Fruit fly (Drosophila melanogaster) whole organism, embryonic: ENCODE data around the gene Sr-CIII.

ENCODE experiments used
- Antp ChIP-seq: fragments of 200-800 bp; sonication (Bioruptor generic); optimal IDR thresholded peaks from 3 replicates; lab custom pipeline; 2016; ENCODE audit warnings: missing biosample characterization, missing genetic modification characterization
- Atf3 ChIP-seq: fragments of 200-800 bp; sonication (Bioruptor generic); optimal IDR thresholded peaks from 3 replicates; lab custom pipeline; 2016; ENCODE audit warnings: missing biosample characterization, missing genetic modification characterization
- B-H2 ChIP-seq: fragments of 200-800 bp; sonication (Bioruptor generic); optimal IDR thresholded peaks from 2 replicates; lab custom pipeline; 2018; ENCODE audit warnings: missing biosample characterization, mild to moderate bottlenecking, missing genetic modification characterization
- CG11398 ChIP-seq: fragments of 200-800 bp; sonication (Bioruptor generic); optimal IDR thresholded peaks from 2 replicates; lab custom pipeline; 2016; ENCODE audit warnings: missing biosample characterization, missing genetic modification characterization
- CG12104 ChIP-seq: fragments of 200-800 bp; sonication (Bioruptor generic); optimal IDR thresholded peaks from 3 replicates; lab custom pipeline; 2016; ENCODE audit warnings: missing biosample characterization, missing genetic modification characterization
- CG15601 ChIP-seq: fragments of 200-800 bp; sonication (Bioruptor generic); optimal IDR thresholded peaks from 3 replicates; lab custom pipeline; 2019; ENCODE audit warnings: missing biosample characterization, mild to moderate bottlenecking, missing genetic modification characterization, moderate library complexity
- CG1602 ChIP-seq: fragments of 200-800 bp; sonication (Bioruptor generic); optimal IDR thresholded peaks from 3 replicates; lab custom pipeline; 2016; ENCODE audit warnings: missing biosample characterization, missing genetic modification characterization
- CG16815 ChIP-seq: fragments of 200-800 bp; sonication (Bioruptor generic); optimal IDR thresholded peaks from 3 replicates; lab custom pipeline; 2017; ENCODE audit warnings: missing biosample characterization, mild to moderate bottlenecking, missing genetic modification characterization
- CG17802 ChIP-seq: fragments of 200-800 bp; sonication (Bioruptor generic); optimal IDR thresholded peaks from 2 replicates; lab custom pipeline; 2018; ENCODE audit warnings: missing biosample characterization, mild to moderate bottlenecking, missing genetic modification characterization, moderate library complexity
- CG2712 ChIP-seq: fragments of 200-800 bp; optimal IDR thresholded peaks from 3 replicates; lab custom pipeline; 2019; ENCODE audit warnings: missing biosample characterization, mild to moderate bottlenecking, missing genetic modification characterization, moderate library complexity
- CG34224 ChIP-seq: fragments of 200-800 bp; sonication (Bioruptor generic); IDR thresholded peaks from 3 replicates; pipeline ENCODE4 v1.3.6; 2022; ENCODE audit warnings: missing biosample characterization, missing genetic modification characterization; ENCODE audit not compliant: partially characterized antibody
- CG43689 ChIP-seq: fragments of 200-800 bp; sonication (Bioruptor generic); IDR thresholded peaks from 2 replicates; pipeline ENCODE4 v1.3.6; 2022; ENCODE audit warnings: missing biosample characterization, missing genetic modification characterization
- CG4707 ChIP-seq: fragments of 200-800 bp; sonication (Bioruptor generic); optimal IDR thresholded peaks from 2 replicates; lab custom pipeline; 2018; ENCODE audit warnings: missing biosample characterization, mild to moderate bottlenecking, missing genetic modification characterization, moderate library complexity
- CG4730 ChIP-seq: fragments of 200-800 bp; sonication (Bioruptor generic); IDR thresholded peaks from 2 replicates; pipeline ENCODE4 v1.3.6; 2022; ENCODE audit warnings: missing biosample characterization, missing genetic modification characterization
- CG5245 ChIP-seq: fragments of 200-800 bp; sonication (Bioruptor generic); optimal IDR thresholded peaks from 3 replicates; lab custom pipeline; 2016; ENCODE audit warnings: missing biosample characterization, missing genetic modification characterization
- CG7963 ChIP-seq: fragments of 200-800 bp; sonication (Bioruptor generic); IDR thresholded peaks from 3 replicates; pipeline ENCODE4 v1.3.6; 2022; ENCODE audit warnings: missing biosample characterization, missing genetic modification characterization; ENCODE audit not compliant: partially characterized antibody
- CrebB ChIP-seq: fragments of 200-800 bp; sonication (Bioruptor generic); optimal IDR thresholded peaks from 3 replicates; lab custom pipeline; 2018; ENCODE audit warnings: missing biosample characterization, mild to moderate bottlenecking, missing genetic modification characterization
- Dbx ChIP-seq: fragments of 200-800 bp; sonication (Bioruptor generic); IDR thresholded peaks from 3 replicates; pipeline ENCODE4 v1.3.6; 2022; ENCODE audit warnings: missing biosample characterization, missing genetic modification characterization
- Doc3 ChIP-seq: fragments of 200-800 bp; sonication (Bioruptor generic); IDR thresholded peaks from 3 replicates; pipeline ENCODE4 v1.3.6; 2022; ENCODE audit warnings: missing biosample characterization, missing genetic modification characterization; ENCODE audit not compliant: partially characterized antibody
- Ets65A ChIP-seq: fragments of 200-800 bp; sonication (Bioruptor generic); peaks from one replicate; lab custom pipeline; 2016; ENCODE audit warnings: missing biosample characterization, missing genetic modification characterization
- Fer1 ChIP-seq: fragments of 200-800 bp; sonication (Bioruptor generic); optimal IDR thresholded peaks from 2 replicates; lab custom pipeline; 2017; ENCODE audit warnings: missing biosample characterization, mild to moderate bottlenecking, missing genetic modification characterization
- NC2α ChIP-seq: fragments of 200-800 bp; sonication (Bioruptor generic); optimal IDR thresholded peaks from 2 replicates; lab custom pipeline; 2016; ENCODE audit warnings: missing biosample characterization, missing genetic modification characterization
- Sox100B ChIP-seq: fragments of 200-800 bp; sonication (Bioruptor generic); optimal IDR thresholded peaks from 3 replicates; lab custom pipeline; 2018; ENCODE audit warnings: missing biosample characterization, mild to moderate bottlenecking, missing genetic modification characterization
- ara ChIP-seq: fragments of 200-800 bp; sonication (Bioruptor generic); IDR thresholded peaks from 2 replicates; pipeline ENCODE4 v1.3.6; 2022; ENCODE audit warnings: missing biosample characterization, missing genetic modification characterization
- crp ChIP-seq, 2 experiments: fragments of 200-800 bp; sonication (Bioruptor generic); optimal IDR thresholded peaks; 2 replicates in 1 of 2; 3 replicates in 1 of 2; lab custom pipeline; 2017; ENCODE audit warnings: missing biosample characterization in 2 of 2, missing genetic modification characterization in 2 of 2, mild to moderate bottlenecking in 1 of 2, moderate library complexity in 1 of 2
- esg ChIP-seq: fragments of 200-800 bp; sonication (Bioruptor generic); conservative IDR thresholded peaks from 2 replicates; pipeline ENCODE4 v1.3.6; 2022; ENCODE audit warnings: missing biosample characterization, missing genetic modification characterization
- gce ChIP-seq: fragments of 200-800 bp; sonication (Bioruptor generic); IDR thresholded peaks from 3 replicates; pipeline ENCODE4 v1.3.6; 2022; ENCODE audit warnings: missing biosample characterization, missing genetic modification characterization
- gem ChIP-seq: fragments of 200-800 bp; sonication (Bioruptor generic); optimal IDR thresholded peaks from 2 replicates; lab custom pipeline; 2019; ENCODE audit warnings: missing biosample characterization, mild to moderate bottlenecking, missing genetic modification characterization, moderate library complexity
- gsb-n ChIP-seq: fragments of 200-800 bp; sonication (Bioruptor generic); optimal IDR thresholded peaks from 3 replicates; lab custom pipeline; 2018; ENCODE audit warnings: missing biosample characterization, mild to moderate bottlenecking, missing genetic modification characterization
- lov ChIP-seq, 2 experiments: fragments of 200-800 bp in 1 of 2; fragments of >200 bp in 1 of 2; sonication (Bioruptor generic) in 1 of 2; IDR thresholded peaks in 1 of 2; optimal IDR thresholded peaks in 1 of 2; 2 replicates in 1 of 2; 3 replicates in 1 of 2; pipeline versions ENCODE4 v1.3.6 to Lab custom; 2017 to 2022; ENCODE audit warnings: missing biosample characterization in 1 of 2, missing genetic modification characterization in 1 of 2
- rib ChIP-seq: fragments of 200-800 bp; sonication (Bioruptor generic); IDR thresholded peaks from 2 replicates; pipeline ENCODE4 v1.3.6; 2022; ENCODE audit warnings: missing biosample characterization, missing genetic modification characterization
- sd ChIP-seq: fragments of 200-800 bp; sonication (Bioruptor generic); optimal IDR thresholded peaks from 3 replicates; lab custom pipeline; 2018; ENCODE audit warnings: missing biosample characterization, mild to moderate bottlenecking, missing genetic modification characterization, moderate library complexity
- slbo ChIP-seq: fragments of 200-800 bp; sonication (Bioruptor generic); IDR thresholded peaks from 2 replicates; pipeline ENCODE4 v1.3.6; 2022; ENCODE audit warnings: missing biosample characterization, missing genetic modification characterization
- tgo ChIP-seq: fragments of 200-800 bp; sonication (Bioruptor generic); IDR thresholded peaks from 3 replicates; pipeline ENCODE4 v1.3.6; 2022; ENCODE audit warnings: missing biosample characterization, missing genetic modification characterization
- toy ChIP-seq: fragments of 200-800 bp; sonication (Bioruptor generic); IDR thresholded peaks from 2 replicates; pipeline ENCODE4 v1.3.6; 2022; ENCODE audit warnings: missing biosample characterization, missing genetic modification characterization
- z ChIP-seq: fragments of 200-800 bp; sonication (Bioruptor generic); IDR thresholded peaks from 3 replicates; pipeline ENCODE4 v1.3.6; 2022; ENCODE audit warnings: missing biosample characterization, missing genetic modification characterization
- zf30C ChIP-seq: fragments of 200-800 bp; sonication (Bioruptor generic); optimal IDR thresholded peaks from 3 replicates; lab custom pipeline; 2018; ENCODE audit warnings: missing biosample characterization, mild to moderate bottlenecking, missing genetic modification characterization

Sr-CIII gene

DNA sequence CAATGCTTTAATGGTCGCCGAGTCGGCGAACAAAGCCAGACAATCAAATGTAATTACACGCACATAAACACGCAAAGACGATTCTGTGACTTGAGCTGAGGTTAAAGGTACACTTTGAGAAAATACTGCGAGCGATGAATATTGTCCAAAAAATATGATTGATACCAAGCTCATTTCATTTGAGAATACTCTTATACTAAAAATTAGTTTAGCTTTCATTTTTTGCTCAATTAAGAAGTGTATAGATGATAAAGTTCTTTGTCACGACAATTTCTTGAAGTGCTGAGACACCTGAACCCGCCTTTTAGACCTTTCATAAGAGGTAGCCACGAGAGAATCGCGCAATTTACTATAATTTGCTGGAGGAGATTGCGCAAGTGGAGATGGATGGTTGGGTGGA, 23.6 kb upstream of the Sr-CIII start (continued):
- TF ChIP-seq B-H2 (GFP tag; lab: Kevin White, UChicago) (no peak), zf30C (GFP tag; lab: Kevin White, UChicago) (no peak), CG4730 (GFP tag; lab: Robert Waterston, UW) (no peak), CG2712 (peak; percentile 6), Fer1 (GFP tag; lab: Kevin White, UChicago) (no peak), crp (GFP tag; optimal IDR thresholded peaks at IDR 0.05; lab: Kevin White, UChicago) (no peak), tgo (GFP tag; lab: Robert Waterston, UW) (no peak; the same call in 2 of the 3 replicates), Doc3 (GFP tag; lab: Robert Waterston, UW) (no peak), CG1602 (GFP tag; lab: Kevin White, UChicago) (no peak), CG17802 (tag; lab: Kevin White, UChicago) (no peak)

DNA sequence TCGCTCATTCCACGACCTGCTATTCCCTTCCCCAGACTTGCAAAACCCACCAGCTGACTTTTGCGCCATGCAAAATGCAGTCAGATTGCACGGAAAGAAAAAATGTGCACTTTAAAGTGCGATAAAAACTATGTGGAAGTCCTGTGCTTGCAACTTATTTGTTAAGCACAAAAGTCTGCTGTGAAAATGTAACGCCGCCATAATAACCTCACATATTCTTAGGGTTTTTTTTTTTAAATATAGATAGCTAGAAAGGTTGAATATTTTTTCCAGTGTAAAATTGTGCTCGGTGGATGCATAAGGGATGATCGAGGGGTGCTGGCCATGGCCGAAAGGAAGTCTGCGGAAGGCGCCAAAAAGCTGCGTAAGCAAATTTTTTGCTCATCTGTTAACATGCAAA, 10.0 kb upstream of the Sr-CIII start:
- TF ChIP-seq zf30C (GFP tag; lab: Kevin White, UChicago) (peak; percentile 64), toy (GFP tag; lab: Robert Waterston, UW) (no peak), Antp (GFP tag; lab: Kevin White, UChicago) (no peak), gce (GFP tag; lab: Robert Waterston, UW) (0 out of 3 replicates have a peak, but pooled peaks have one; percentile 22), gem (tag; lab: Kevin White, UChicago) (peak; percentile 19), slbo (peak; percentile 16; the same call in 1 of the 2 replicates)

DNA sequence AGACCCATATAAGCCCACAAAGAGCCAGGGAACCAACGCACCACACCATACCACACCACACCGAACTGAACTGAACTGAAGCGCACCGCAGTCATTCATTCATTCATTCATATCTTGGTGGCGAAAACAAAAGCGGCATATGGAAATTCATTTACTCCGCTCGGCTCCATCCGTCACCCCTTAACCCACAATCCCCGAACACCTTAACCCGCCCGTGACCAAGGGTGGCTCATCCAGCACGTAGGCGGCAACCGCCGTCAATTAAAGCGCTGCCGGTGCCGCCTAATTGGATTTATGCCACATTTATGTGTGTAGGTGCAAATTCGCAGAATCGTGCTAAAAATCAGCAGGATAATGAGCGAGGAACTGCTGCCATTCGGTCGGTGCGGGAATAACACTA, 3.5 kb upstream of the Sr-CIII start:
- TF ChIP-seq CG7963 (GFP tag; lab: Robert Waterston, UW), result no peak
- TF ChIP-seq CG15601 (tag; lab: Kevin White, UChicago), result no peak
- TF ChIP-seq Sox100B (GFP tag; lab: Kevin White, UChicago), result no peak
- no peak for TF ChIP-seq CG11398 (GFP tag; lab: Kevin White, UChicago)
- TF ChIP-seq CG12104 (GFP tag; lab: Kevin White, UChicago), result no peak
- TF ChIP-seq CG4707 (GFP tag; lab: Kevin White, UChicago), result no peak
- TF ChIP-seq NC2α (GFP tag; lab: Kevin White, UChicago), result no peak
- no peak for TF ChIP-seq CG43689
- TF ChIP-seq CrebB, result no peak
- no peak for TF ChIP-seq sd (tag; lab: Kevin White, UChicago)
- no peak for TF ChIP-seq lov (optimal IDR thresholded peaks at IDR 0.05; lab: Kevin White, UChicago)
- TF ChIP-seq lov (GFP tag; IDR thresholded peaks at IDR 0.05; lab: Robert Waterston, UW), result 0 out of 3 replicates have a peak, but pooled peaks have one; percentile 8
- TF ChIP-seq rib (GFP tag; lab: Robert Waterston, UW), result no peak
- TF ChIP-seq CG5245, result no peak
- no peak for TF ChIP-seq CG16815 (GFP tag; lab: Kevin White, UChicago)
- no peak for TF ChIP-seq CG34224 (GFP tag; lab: Robert Waterston, UW)
- TF ChIP-seq Ets65A (GFP tag; lab: Kevin White, UChicago), result peak; percentile 84
- TF ChIP-seq Dbx (GFP tag; lab: Robert Waterston, UW), result no peak
- TF ChIP-seq Atf3, result no peak
- no peak for TF ChIP-seq esg
- no peak for TF ChIP-seq gsb-n (tag; lab: Kevin White, UChicago)
- no peak for TF ChIP-seq z
- TF ChIP-seq ara (GFP tag; lab: Robert Waterston, UW), result 0 out of 2 replicates have a peak, but pooled peaks have one; percentile 17
